Worm (Caenorhabditis elegans) whole organism, L4 larva: ENCODE results near the gene K01D12.5.

Experiments
- D1046.2 ChIP-seq: fragments of 200-800 bp; sonication (Bioruptor generic); IDR thresholded peaks from 2 replicates; pipeline ENCODE4 v1.3.6; 2022; ENCODE audit warnings: missing genetic modification characterization, missing compliant biosample characterization
- F44E2.7 ChIP-seq: fragments of 200-800 bp; sonication (Bioruptor generic); IDR thresholded peaks from 2 replicates; pipeline ENCODE4 v2.1.2; 2022; ENCODE audit warnings: missing genetic modification characterization, missing compliant biosample characterization
- F49E8.2 ChIP-seq: sonication (generic microtip); optimal IDR thresholded peaks from 2 replicates; lab custom pipeline; 2016; ENCODE audit warnings: missing compliant biosample characterization, mild to moderate bottlenecking, missing genetic modification characterization, borderline replicate concordance
- R02D3.7 ChIP-seq: fragments of 150-350 bp; sonication (generic microtip); optimal IDR thresholded peaks from 3 replicates; lab custom pipeline; 2014; ENCODE audit warnings: missing biosample characterization, missing genetic modification characterization
- T20F7.1 ChIP-seq: fragments of 200-800 bp; sonication (Bioruptor generic); optimal IDR thresholded peaks from 2 replicates; lab custom pipeline; 2018; ENCODE audit warnings: mild to moderate bottlenecking, missing genetic modification characterization, missing compliant biosample characterization
- Y105C5A.15 ChIP-seq: fragments of 200-800 bp; sonication (Bioruptor generic); IDR thresholded peaks from 2 replicates; pipeline ENCODE4 v1.3.6; 2022; ENCODE audit warnings: missing genetic modification characterization, missing compliant biosample characterization
- Y48G9A.11 ChIP-seq: fragments of 200-800 bp; sonication (Bioruptor generic); IDR thresholded peaks from 2 replicates; pipeline ENCODE4 v1.3.6; 2022; ENCODE audit warnings: missing genetic modification reagents, missing genetic modification characterization, missing compliant biosample characterization
- Y75B8A.6 ChIP-seq: fragments of 200-800 bp; sonication (Bioruptor generic); IDR thresholded peaks from 2 replicates; pipeline ENCODE4 v1.3.6; 2022; ENCODE audit warnings: missing genetic modification reagents, missing genetic modification characterization, missing compliant biosample characterization
- ZK546.5 ChIP-seq, 2 experiments: sonication (generic microtip); optimal IDR thresholded peaks; 2 replicates each; lab custom pipeline; 2017; ENCODE audit warnings: missing biosample characterization in 2 of 2, missing genetic modification characterization in 2 of 2
- aha-1 ChIP-seq: fragments of 150-350 bp; peaks from one replicate; lab custom pipeline; 2014; ENCODE audit warnings: missing biosample characterization, missing genetic modification characterization
- ama-1 ChIP-seq: fragments of 150-350 bp; optimal IDR thresholded peaks from 2 replicates; lab custom pipeline; 2014; ENCODE audit warnings: inconsistent platforms, mixed read lengths
- ceh-82 ChIP-seq: sonication (generic microtip); optimal IDR thresholded peaks from 2 replicates; lab custom pipeline; 2017; ENCODE audit warnings: missing biosample characterization, missing genetic modification characterization
- ces-1 ChIP-seq: fragments of 150-350 bp; sonication (generic microtip); optimal IDR thresholded peaks from 4 replicates; lab custom pipeline; 2014; ENCODE audit warnings: missing biosample characterization, missing genetic modification reagents, missing genetic modification characterization
- ctbp-1 ChIP-seq: fragments of 200-800 bp; sonication (Bioruptor generic); IDR thresholded peaks from 2 replicates; pipeline ENCODE4 v1.3.6; 2022; ENCODE audit warnings: missing genetic modification reagents, missing genetic modification characterization, missing compliant biosample characterization
- daf-16 ChIP-seq, 3 experiments: sonication (generic microtip); optimal IDR thresholded peaks; 2 replicates each; lab custom pipeline; 2016 to 2017; ENCODE audit warnings: missing genetic modification characterization in 3 of 3, missing genetic modification reagents in 3 of 3, mild to moderate bottlenecking in 2 of 3, missing compliant biosample characterization in 2 of 3, missing biosample characterization in 1 of 3, moderate library complexity in 1 of 3
- daf-19 ChIP-seq: fragments of 200-800 bp; sonication (Bioruptor generic); conservative IDR thresholded peaks from 2 replicates; pipeline ENCODE4 v1.3.6; 2022; ENCODE audit warnings: missing genetic modification characterization, missing compliant biosample characterization
- dmd-6 ChIP-seq: fragments of 200-800 bp; sonication (Bioruptor generic); IDR thresholded peaks from 2 replicates; pipeline ENCODE4 v1.3.6; 2022; ENCODE audit warnings: missing genetic modification reagents, missing genetic modification characterization, missing compliant biosample characterization
- dve-1 ChIP-seq: sonication (generic microtip); optimal IDR thresholded peaks from 2 replicates; lab custom pipeline; 2017; ENCODE audit warnings: antibody characterized with exemption, mild to moderate bottlenecking, missing genetic modification characterization, missing compliant biosample characterization; ENCODE audit not compliant: insufficient read depth
- egl-27 ChIP-seq: sonication (generic microtip); optimal IDR thresholded peaks from 3 replicates; lab custom pipeline; 2017; ENCODE audit warnings: missing biosample characterization, missing genetic modification reagents, missing genetic modification characterization
- egl-43 ChIP-seq: fragments of 200-800 bp; sonication (Bioruptor generic); IDR thresholded peaks from 2 replicates; pipeline ENCODE4 v1.3.6; 2022; ENCODE audit warnings: missing genetic modification reagents, missing genetic modification characterization, missing compliant biosample characterization
- gei-8 ChIP-seq: fragments of 200-800 bp; sonication (Bioruptor generic); optimal IDR thresholded peaks from 2 replicates; lab custom pipeline; 2018; ENCODE audit warnings: mild to moderate bottlenecking, missing genetic modification characterization, missing compliant biosample characterization
- hlh-11 ChIP-seq: fragments of 200-800 bp; sonication (Bioruptor generic); optimal IDR thresholded peaks from 2 replicates; lab custom pipeline; 2018; ENCODE audit warnings: mild to moderate bottlenecking, missing genetic modification characterization, missing compliant biosample characterization
- hlh-30 ChIP-seq: sonication (generic microtip); optimal IDR thresholded peaks from 2 replicates; lab custom pipeline; 2017; ENCODE audit warnings: antibody characterized with exemption, mild to moderate bottlenecking, missing genetic modification characterization, missing compliant biosample characterization; ENCODE audit not compliant: insufficient read depth
- lsy-2 ChIP-seq, 2 experiments: fragments of 150-350 bp in 1 of 2; sonication (generic microtip) in 1 of 2; optimal IDR thresholded peaks; 2 replicates each; lab custom pipeline; 2014 to 2017; ENCODE audit warnings: missing biosample characterization in 2 of 2, missing genetic modification characterization in 2 of 2
- mep-1 ChIP-seq: fragments of 150-350 bp; sonication (generic microtip); optimal IDR thresholded peaks from 3 replicates; lab custom pipeline; 2014; ENCODE audit warnings: missing biosample characterization, missing genetic modification characterization
- mxl-2 ChIP-seq: fragments of 200-800 bp; sonication (Bioruptor generic); conservative IDR thresholded peaks from 2 replicates; pipeline ENCODE4 v1.3.6; 2022; ENCODE audit warnings: missing genetic modification reagents, missing genetic modification characterization, missing compliant biosample characterization
- nhr-10 ChIP-seq: fragments of 150-350 bp; optimal IDR thresholded peaks from 2 replicates; lab custom pipeline; 2014; ENCODE audit warnings: missing biosample characterization, missing genetic modification characterization
- nhr-237 ChIP-seq: sonication (generic microtip); optimal IDR thresholded peaks from 2 replicates; lab custom pipeline; 2017; ENCODE audit warnings: missing biosample characterization, missing genetic modification characterization
- nhr-25 ChIP-seq: sonication (generic microtip); optimal IDR thresholded peaks from 2 replicates; lab custom pipeline; 2017; ENCODE audit warnings: missing genetic modification characterization, mild to moderate bottlenecking, missing compliant biosample characterization, antibody characterized with exemption, moderate library complexity, borderline replicate concordance; ENCODE audit not compliant: insufficient read depth
- nhr-28 ChIP-seq: fragments of 150-350 bp; optimal IDR thresholded peaks from 2 replicates; lab custom pipeline; 2014; ENCODE audit warnings: missing biosample characterization, missing genetic modification characterization
- nhr-42 ChIP-seq: fragments of 200-800 bp; sonication (Bioruptor generic); IDR thresholded peaks from 2 replicates; pipeline ENCODE4 v1.3.6; 2022; ENCODE audit warnings: missing genetic modification characterization, missing compliant biosample characterization
- nhr-48 ChIP-seq: sonication (generic microtip); optimal IDR thresholded peaks from 2 replicates; lab custom pipeline; 2016; ENCODE audit warnings: mild to moderate bottlenecking, missing genetic modification characterization, missing compliant biosample characterization
- nhr-6 ChIP-seq: fragments of 150-350 bp; optimal IDR thresholded peaks from 2 replicates; lab custom pipeline; 2014; ENCODE audit warnings: missing biosample characterization, missing genetic modification characterization
- skn-1 ChIP-seq: fragments of 150-350 bp; optimal IDR thresholded peaks from 2 replicates; lab custom pipeline; 2014; ENCODE audit warnings: missing biosample characterization, missing genetic modification characterization
- unc-62 ChIP-seq, 3 experiments: fragments of 150-350 bp in 1 of 3; sonication (generic microtip); optimal IDR thresholded peaks in 2 of 3; peaks in 1 of 3; 1 replicate in 1 of 3; 2 replicates in 2 of 3; lab custom pipeline; 2014 to 2017; ENCODE audit warnings: missing biosample characterization in 3 of 3, missing genetic modification characterization in 3 of 3, missing genetic modification reagents in 3 of 3, missing genotype in 1 of 3
- vab-7 ChIP-seq: fragments of 200-800 bp; sonication (Bioruptor generic); IDR thresholded peaks from 2 replicates; pipeline ENCODE4 v1.3.6; 2022; ENCODE audit warnings: missing genetic modification reagents, missing genetic modification characterization, missing compliant biosample characterization
- zag-1 ChIP-seq: fragments of 150-350 bp; optimal IDR thresholded peaks from 2 replicates; lab custom pipeline; 2014; ENCODE audit warnings: missing biosample characterization, missing genetic modification characterization
- ztf-7 ChIP-seq: fragments of 150-350 bp; optimal IDR thresholded peaks from 2 replicates; lab custom pipeline; 2014; ENCODE audit warnings: missing biosample characterization, missing genetic modification characterization

K01D12.5 gene

ce11 chrV:12408525-12408924, 10.9 kb downstream of the K01D12.5 start, which contains the start of gene cdr-4:
Gene cdr-4, minus strand, starts transcription at chrV:12408625.
- TF ChIP-seq mep-1 (tag; lab: Kevin White, UChicago), result no peak
- no peak for TF ChIP-seq hlh-11 (tag; lab: Kevin White, UChicago)
- no peak for TF ChIP-seq mxl-2 (GFP tag; lab: Robert Waterston, UW)
- TF ChIP-seq nhr-28 (tag; lab: Kevin White, UChicago), result no peak
- no peak for TF ChIP-seq Y105C5A.15 (GFP tag; lab: Robert Waterston, UW)
- no peak for TF ChIP-seq T20F7.1
- TF ChIP-seq gei-8, result no peak
- TF ChIP-seq F44E2.7 (GFP tag; lab: Robert Waterston, UW), result no peak
- TF ChIP-seq R02D3.7 (tag; lab: Kevin White, UChicago), result no peak
- no peak for TF ChIP-seq dmd-6 (GFP tag; lab: Robert Waterston, UW)
- TF ChIP-seq Y75B8A.6 (GFP tag; lab: Robert Waterston, UW), result no peak
- TF ChIP-seq nhr-237, result no peak
- no peak for TF ChIP-seq ces-1 (GFP tag; lab: Kevin White, UChicago)
- no peak for TF ChIP-seq egl-27 (tag; lab: Kevin White, UChicago)
- no peak for TF ChIP-seq zag-1 (tag; lab: Kevin White, UChicago)
- TF ChIP-seq ctbp-1 (GFP tag; lab: Robert Waterston, UW), result no peak
- TF ChIP-seq D1046.2, result no peak
- no peak for TF ChIP-seq F49E8.2 (tag; lab: Kevin White, UChicago)
- TF ChIP-seq daf-19 (GFP tag; lab: Robert Waterston, UW), result no peak

- TF ChIP-seq D1046.2, result no peak
- peak; percentile 26 for TF ChIP-seq nhr-6 (tag; lab: Kevin White, UChicago)
- peak in 1 of 2 experiments; percentile 33 for TF ChIP-seq lsy-2 (tag; optimal IDR thresholded peaks at IDR 0.05; lab: Kevin White, UChicago)
- TF ChIP-seq skn-1 (tag; lab: Kevin White, UChicago), result no peak
- peak; percentile 14 for TF ChIP-seq dve-1 (tag; lab: Kevin White, UChicago)
- TF ChIP-seq unc-62 (GFP tag; optimal IDR thresholded peaks at IDR 0.05 in 1 of 2; lab: Kevin White, UChicago), result no peak
- TF ChIP-seq unc-62 (tag; optimal IDR thresholded peaks at IDR 0.05; lab: Kevin White, UChicago), result no peak
- no peak for TF ChIP-seq vab-7 (GFP tag; lab: Robert Waterston, UW)
- TF ChIP-seq nhr-28 (tag; lab: Kevin White, UChicago), result peak; percentile 91
- peak; percentile 29 for TF ChIP-seq T20F7.1
- TF ChIP-seq hlh-11 (tag; lab: Kevin White, UChicago), result peak; percentile 33
- no peak for TF ChIP-seq nhr-10 (tag; lab: Kevin White, UChicago)
- peak; percentile 51 for TF ChIP-seq mep-1 (tag; lab: Kevin White, UChicago)
- TF ChIP-seq daf-16 (GFP tag; optimal IDR thresholded peaks at IDR 0.05; lab: Kevin White, UChicago), result peak in 1 of 2 experiments; percentile 21
- peak; percentile 11 for TF ChIP-seq daf-16 (tag; optimal IDR thresholded peaks at IDR 0.05; lab: Kevin White, UChicago)
- TF ChIP-seq, all 104 proteins: peak for 8
These were observed 11.4 kb downstream of the K01D12.5 start for ce11 chrV:12408996-12409395.

ce11 chrV:12410416-12411001, 12.9 kb downstream of the K01D12.5 start, which contains the start of gene hrg-2:
Gene hrg-2, minus strand, starts transcription at chrV:12410513.
- TF ChIP-seq ztf-7 (peak; percentile 93), nhr-237 (no peak), nhr-48 (tag; lab: Kevin White, UChicago) (peak; percentile 64), mep-1 (tag; lab: Kevin White, UChicago) (peak; percentile 2), nhr-28 (tag; lab: Kevin White, UChicago) (peak; percentile 14), aha-1 (peak; percentile 31), ZK546.5 (tag; optimal IDR thresholded peaks at IDR 0.05; lab: Kevin White, UChicago) (no peak), dve-1 (tag; lab: Kevin White, UChicago) (peak; percentile 11), egl-43 (GFP tag; lab: Robert Waterston, UW) (no peak), hlh-30 (peak; percentile 40)

- no peak for TF ChIP-seq ama-1 (lab: Kevin White, UChicago)
- TF ChIP-seq mxl-2 (GFP tag; lab: Robert Waterston, UW), result no peak
- peak; percentile 13 for TF ChIP-seq nhr-28 (tag; lab: Kevin White, UChicago)
- TF ChIP-seq nhr-25, result no peak
- TF ChIP-seq Y48G9A.11 (GFP tag; lab: Robert Waterston, UW), result no peak
- no peak for TF ChIP-seq ceh-82 (tag; lab: Kevin White, UChicago)
- no peak for TF ChIP-seq nhr-42 (GFP tag; lab: Robert Waterston, UW)
These were observed 14.3 kb downstream of the K01D12.5 start, which contains the start of gene cdr-7 for ce11 chrV:12411909-12412308. Gene cdr-7, minus strand, starts transcription at chrV:12412113.
